Worm (Caenorhabditis elegans): ENCODE measurements around the gene epac-1.

DNA sequence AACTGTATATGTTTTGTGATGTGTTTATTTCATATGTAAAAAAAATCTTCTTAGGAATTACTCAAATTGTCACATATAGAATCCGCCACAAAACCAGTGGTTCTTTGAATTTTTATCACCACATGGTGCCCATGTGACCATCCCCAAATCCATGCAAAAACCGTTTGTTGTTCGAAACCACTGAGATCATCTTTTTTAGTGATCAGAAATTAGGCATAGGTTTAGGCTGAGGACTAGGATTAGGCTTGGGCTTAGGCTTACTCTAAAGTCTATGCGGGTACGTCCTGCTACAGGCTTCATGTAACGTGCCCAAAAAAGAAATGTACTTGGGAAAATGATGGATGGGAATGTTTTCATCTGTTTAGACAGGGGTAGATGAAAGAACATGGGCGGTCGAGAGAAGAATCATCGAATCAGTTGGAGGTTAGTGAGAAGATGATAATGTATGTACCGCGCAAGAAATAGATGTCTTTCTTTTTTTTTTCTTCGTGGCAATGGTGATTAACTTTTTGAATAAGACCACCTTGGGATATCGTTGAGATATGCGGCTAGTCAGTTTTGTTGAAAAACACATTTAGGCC lies 47.4 kb downstream of the epac-1 start:
- TF ChIP-seq ama-1 (optimal IDR thresholded peaks at IDR 0.05) (no peak), nhr-21 (tag; optimal IDR thresholded peaks at IDR 0.05) (peak; percentile 11), blmp-1 (tag; optimal IDR thresholded peaks at IDR 0.05; ENCODE audit: insufficient read depth) (no peak), egl-27 (tag; optimal IDR thresholded peaks at IDR 0.05) (no peak), zag-1 (tag; optimal IDR thresholded peaks at IDR 0.05) (no peak)
